Fruit fly (Drosophila melanogaster) whole organism, embryonic: Measurements from ENCODE around the gene C901.

Source experiments
- B-H1 ChIP-seq: fragments of 200-800 bp; sonication (Bioruptor generic); IDR thresholded peaks from 3 replicates; pipeline ENCODE4 v1.3.6; 2022; ENCODE audit warnings: missing biosample characterization, missing genetic modification characterization
- CG10267 ChIP-seq: fragments of 200-800 bp; sonication (Bioruptor generic); optimal IDR thresholded peaks from 2 replicates; lab custom pipeline; 2018; ENCODE audit warnings: missing biosample characterization, mild to moderate bottlenecking, missing genetic modification characterization, moderate library complexity
- CG10274 ChIP-seq: fragments of 200-800 bp; sonication (Bioruptor generic); optimal IDR thresholded peaks from 3 replicates; lab custom pipeline; 2017; ENCODE audit warnings: missing biosample characterization, mild to moderate bottlenecking, missing genetic modification characterization
- CG12104 ChIP-seq: fragments of 200-800 bp; sonication (Bioruptor generic); optimal IDR thresholded peaks from 3 replicates; lab custom pipeline; 2016; ENCODE audit warnings: missing biosample characterization, missing genetic modification characterization
- CG1529 ChIP-seq: fragments of 200-800 bp; sonication (Bioruptor generic); optimal IDR thresholded peaks from 3 replicates; lab custom pipeline; 2018; ENCODE audit warnings: missing biosample characterization, missing genetic modification characterization
- CG17361 ChIP-seq: fragments of 200-800 bp; sonication (Bioruptor generic); IDR thresholded peaks from 3 replicates; pipeline ENCODE4 v1.3.6; 2022; ENCODE audit warnings: missing biosample characterization, missing genetic modification characterization
- CG17385 ChIP-seq: fragments of 200-800 bp; sonication (Bioruptor generic); optimal IDR thresholded peaks from 3 replicates; lab custom pipeline; 2018; ENCODE audit warnings: missing biosample characterization, mild to moderate bottlenecking, missing genetic modification characterization
- CG17612 ChIP-seq: fragments of 200-800 bp; sonication (Bioruptor generic); IDR thresholded peaks from 2 replicates; pipeline ENCODE4 v1.3.6; 2022; ENCODE audit warnings: missing biosample characterization, missing genetic modification characterization
- CG31224 ChIP-seq: fragments of 200-800 bp; sonication (Bioruptor generic); IDR thresholded peaks from 2 replicates; pipeline ENCODE4 v1.3.6; 2022; ENCODE audit warnings: missing biosample characterization, missing genetic modification characterization
- CG32532 ChIP-seq: fragments of 200-800 bp; sonication (Bioruptor generic); IDR thresholded peaks from 2 replicates; pipeline ENCODE4 v1.3.6; 2022; ENCODE audit warnings: missing biosample characterization, missing genetic modification characterization
- CG3726 ChIP-seq: fragments of 200-800 bp; sonication (Bioruptor generic); IDR thresholded peaks from 3 replicates; pipeline ENCODE4, ENCODE4 v1.3.6; 2022; ENCODE audit warnings: missing biosample characterization, missing genetic modification characterization
- CG3847 ChIP-seq: fragments of 200-800 bp; sonication (Bioruptor generic); IDR thresholded peaks from 2 replicates; pipeline ENCODE4 v1.3.6; 2022; ENCODE audit warnings: missing biosample characterization, missing genetic modification characterization
- CG5953 ChIP-seq: fragments of 200-800 bp; sonication (Bioruptor generic); IDR thresholded peaks from 2 replicates; pipeline ENCODE4 v1.3.6; 2022; ENCODE audit warnings: missing biosample characterization, missing genetic modification characterization
- CG6854 ChIP-seq: fragments of 200-800 bp; sonication (Bioruptor generic); optimal IDR thresholded peaks from 3 replicates; lab custom pipeline; 2017; ENCODE audit warnings: missing biosample characterization, mild to moderate bottlenecking, missing genetic modification characterization
- CG7786 ChIP-seq: fragments of 200-800 bp; sonication (Bioruptor generic); optimal IDR thresholded peaks from 2 replicates; lab custom pipeline; 2016; ENCODE audit warnings: missing biosample characterization, missing genetic modification characterization
- CG8089 ChIP-seq: fragments of 200-800 bp; sonication (Bioruptor generic); optimal IDR thresholded peaks from 3 replicates; lab custom pipeline; 2016; ENCODE audit warnings: missing biosample characterization, missing genetic modification characterization
- CG9797 ChIP-seq: fragments of 200-800 bp; sonication (Bioruptor generic); optimal IDR thresholded peaks from 3 replicates; lab custom pipeline; 2018; ENCODE audit warnings: missing biosample characterization, mild to moderate bottlenecking, missing genetic modification characterization
- CTCF ChIP-seq: fragments of 200-800 bp; sonication (Bioruptor generic); optimal IDR thresholded peaks from 2 replicates; lab custom pipeline; 2017; ENCODE audit warnings: missing biosample characterization, mild to moderate bottlenecking, missing genetic modification characterization, moderate library complexity
- D19A ChIP-seq: fragments of 200-800 bp; optimal IDR thresholded peaks from 3 replicates; lab custom pipeline; 2019; ENCODE audit warnings: missing biosample characterization, mild to moderate bottlenecking, missing genetic modification characterization, moderate library complexity
- Deaf1 ChIP-seq: fragments of 200-800 bp; optimal IDR thresholded peaks from 3 replicates; lab custom pipeline; 2019; ENCODE audit warnings: missing biosample characterization, mild to moderate bottlenecking, missing genetic modification characterization, moderate library complexity
- Dp ChIP-seq: fragments of 200-800 bp; sonication (Bioruptor generic); optimal IDR thresholded peaks from 2 replicates; lab custom pipeline; 2018; ENCODE audit warnings: missing biosample characterization, mild to moderate bottlenecking, missing genetic modification characterization, moderate library complexity
- Ets97D ChIP-seq: fragments of 200-800 bp; sonication (Bioruptor generic); optimal IDR thresholded peaks from 3 replicates; lab custom pipeline; 2016; ENCODE audit warnings: missing biosample characterization, missing genetic modification characterization
- Fer1 ChIP-seq: fragments of 200-800 bp; sonication (Bioruptor generic); optimal IDR thresholded peaks from 2 replicates; lab custom pipeline; 2017; ENCODE audit warnings: missing biosample characterization, mild to moderate bottlenecking, missing genetic modification characterization
- HLH54F ChIP-seq: fragments of 200-800 bp; sonication (Bioruptor generic); optimal IDR thresholded peaks from 3 replicates; lab custom pipeline; 2016; ENCODE audit warnings: missing biosample characterization, missing genetic modification characterization
- Hr51 ChIP-seq, 2 experiments: fragments of 200-800 bp; sonication (Bioruptor generic); optimal IDR thresholded peaks; 2 replicates in 1 of 2; 3 replicates in 1 of 2; lab custom pipeline; 2016 to 2018; ENCODE audit warnings: missing biosample characterization in 2 of 2, missing genetic modification characterization in 2 of 2, mild to moderate bottlenecking in 1 of 2, moderate library complexity in 1 of 2
- Mad ChIP-seq: fragments of 200-800 bp; sonication (Bioruptor generic); optimal IDR thresholded peaks from 2 replicates; lab custom pipeline; 2016; ENCODE audit warnings: missing biosample characterization, missing genetic modification characterization
- Mes4 ChIP-seq: fragments of 200-800 bp; sonication (Bioruptor generic); optimal IDR thresholded peaks from 2 replicates; lab custom pipeline; 2016; ENCODE audit warnings: missing biosample characterization, missing genetic modification characterization
- Ssrp ChIP-seq: fragments of 200-800 bp; sonication (Bioruptor generic); optimal IDR thresholded peaks from 2 replicates; lab custom pipeline; 2018; ENCODE audit warnings: missing biosample characterization, mild to moderate bottlenecking, missing genetic modification characterization, moderate library complexity
- bowl ChIP-seq: fragments of 200-800 bp; sonication (Bioruptor generic); IDR thresholded peaks from 2 replicates; pipeline ENCODE4 v1.3.6; 2022; ENCODE audit warnings: missing biosample characterization, missing genetic modification characterization
- cas ChIP-seq: fragments of 200-800 bp; sonication (Bioruptor generic); IDR thresholded peaks from 2 replicates; pipeline ENCODE4 v1.3.6; 2022; ENCODE audit warnings: missing biosample characterization, missing genetic modification characterization
- chif ChIP-seq, 2 experiments: fragments of 200-800 bp; sonication (Bioruptor generic); optimal IDR thresholded peaks; 3 replicates each; lab custom pipeline; 2016; ENCODE audit warnings: missing biosample characterization in 2 of 2, missing genetic modification characterization in 2 of 2
- crp ChIP-seq, 2 experiments: fragments of 200-800 bp; sonication (Bioruptor generic); optimal IDR thresholded peaks; 2 replicates in 1 of 2; 3 replicates in 1 of 2; lab custom pipeline; 2017; ENCODE audit warnings: missing biosample characterization in 2 of 2, missing genetic modification characterization in 2 of 2, mild to moderate bottlenecking in 1 of 2, moderate library complexity in 1 of 2
- dan ChIP-seq: fragments of 200-800 bp; sonication (Bioruptor generic); IDR thresholded peaks from 2 replicates; pipeline ENCODE4 v1.3.6; 2022; ENCODE audit warnings: missing biosample characterization, missing genetic modification characterization
- danr ChIP-seq: fragments of 200-800 bp; sonication (Bioruptor generic); IDR thresholded peaks from 2 replicates; pipeline ENCODE4 v1.3.6; 2022; ENCODE audit warnings: missing biosample characterization, missing genetic modification characterization
- disco-r ChIP-seq: fragments of 200-800 bp; sonication (Bioruptor generic); optimal IDR thresholded peaks from 2 replicates; lab custom pipeline; 2016; ENCODE audit warnings: missing biosample characterization, missing genetic modification characterization
- en ChIP-seq: fragments of 200-800 bp; sonication (Bioruptor generic); optimal IDR thresholded peaks from 2 replicates; lab custom pipeline; 2016; ENCODE audit warnings: missing biosample characterization, missing genetic modification characterization
- esg ChIP-seq: fragments of 200-800 bp; sonication (Bioruptor generic); conservative IDR thresholded peaks from 2 replicates; pipeline ENCODE4 v1.3.6; 2022; ENCODE audit warnings: missing biosample characterization, missing genetic modification characterization
- gem ChIP-seq: fragments of 200-800 bp; sonication (Bioruptor generic); optimal IDR thresholded peaks from 2 replicates; lab custom pipeline; 2019; ENCODE audit warnings: missing biosample characterization, mild to moderate bottlenecking, missing genetic modification characterization, moderate library complexity
- gfzf ChIP-seq: fragments of 200-800 bp; sonication (Bioruptor generic); optimal IDR thresholded peaks from 2 replicates; lab custom pipeline; 2016; ENCODE audit warnings: missing biosample characterization, mild to moderate bottlenecking, missing genetic modification characterization, moderate library complexity
- h ChIP-seq: fragments of >200 bp; optimal IDR thresholded peaks from 2 replicates; lab custom pipeline; 2017
- hth ChIP-seq: fragments of >200 bp; optimal IDR thresholded peaks from 2 replicates; lab custom pipeline; 2017; ENCODE audit warnings: inconsistent platforms
- lola ChIP-seq, 3 experiments: fragments of >200 bp in 2 of 3; fragments of 200-800 bp in 1 of 3; sonication (Bioruptor generic) in 1 of 3; optimal IDR thresholded peaks; 2 replicates each; lab custom pipeline; 2017 to 2019; ENCODE audit warnings: missing biosample characterization in 3 of 3, missing genetic modification characterization in 3 of 3, mild to moderate bottlenecking in 1 of 3, moderate library complexity in 1 of 3
- lov ChIP-seq, 2 experiments: fragments of 200-800 bp in 1 of 2; fragments of >200 bp in 1 of 2; sonication (Bioruptor generic) in 1 of 2; IDR thresholded peaks in 1 of 2; optimal IDR thresholded peaks in 1 of 2; 2 replicates in 1 of 2; 3 replicates in 1 of 2; pipeline versions ENCODE4 v1.3.6 to Lab custom; 2017 to 2022; ENCODE audit warnings: missing biosample characterization in 1 of 2, missing genetic modification characterization in 1 of 2
- prd ChIP-seq, 3 experiments: fragments of >200 bp in 2 of 3; fragments of 200-800 bp in 1 of 3; sonication (Bioruptor generic) in 1 of 3; optimal IDR thresholded peaks in 2 of 3; IDR thresholded peaks in 1 of 3; 2 replicates in 2 of 3; 3 replicates in 1 of 3; pipeline versions ENCODE4 v1.3.6 to Lab custom; 2017 to 2022; ENCODE audit warnings: missing biosample characterization in 1 of 3, missing genetic modification characterization in 1 of 3
- sc ChIP-seq, 3 experiments: fragments of >200 bp in 2 of 3; fragments of 200-800 bp in 1 of 3; sonication (Bioruptor generic) in 1 of 3; optimal IDR thresholded peaks; 2 replicates in 2 of 3; 3 replicates in 1 of 3; lab custom pipeline; 2017; ENCODE audit warnings: mild to moderate bottlenecking in 1 of 3, missing biosample characterization in 1 of 3, missing genetic modification characterization in 1 of 3, missing genetic modification reagents in 1 of 3
- shn ChIP-seq: fragments of 200-800 bp; sonication (Bioruptor generic); optimal IDR thresholded peaks from 3 replicates; lab custom pipeline; 2016; ENCODE audit warnings: missing biosample characterization, missing genetic modification characterization
- sima ChIP-seq: fragments of 200-800 bp; sonication (Bioruptor generic); optimal IDR thresholded peaks from 2 replicates; lab custom pipeline; 2016; ENCODE audit warnings: missing biosample characterization, missing genetic modification characterization
- stwl ChIP-seq: fragments of 200-800 bp; sonication (Bioruptor generic); optimal IDR thresholded peaks from 3 replicates; lab custom pipeline; 2018; ENCODE audit warnings: missing biosample characterization, mild to moderate bottlenecking, missing genetic modification characterization, moderate library complexity
- toy ChIP-seq: fragments of 200-800 bp; sonication (Bioruptor generic); IDR thresholded peaks from 2 replicates; pipeline ENCODE4 v1.3.6; 2022; ENCODE audit warnings: missing biosample characterization, missing genetic modification characterization
- twi ChIP-seq: fragments of 200-800 bp; optimal IDR thresholded peaks from 2 replicates; lab custom pipeline; 2019; ENCODE audit warnings: missing biosample characterization, mild to moderate bottlenecking, missing genetic modification characterization, moderate library complexity

Gene C901

dm6 chrX:10936599-10936998 lies 30.3 kb downstream of the C901 start (continued):
- TF ChIP-seq Dp (GFP tag; lab: Kevin White, UChicago) (no peak), toy (GFP tag; lab: Robert Waterston, UW) (peak; percentile 68), cas (GFP tag; lab: Robert Waterston, UW) (peak; percentile 53; the same call in 1 of the 2 replicates), CG17612 (GFP tag; lab: Robert Waterston, UW) (peak; percentile 72; the same call in 1 of the 2 replicates), crp (GFP tag; optimal IDR thresholded peaks at IDR 0.05; lab: Kevin White, UChicago) (peak in 1 of 2 experiments; percentile 16), Mad (GFP tag; lab: Kevin White, UChicago) (peak; percentile 73), CG3847 (GFP tag; lab: Robert Waterston, UW) (peak; percentile 74), CG17385 (GFP tag; lab: Kevin White, UChicago) (peak; percentile 83), CG32532 (GFP tag; lab: Robert Waterston, UW) (peak; percentile 83), dan (GFP tag; lab: Robert Waterston, UW) (no peak), lola (GFP tag; optimal IDR thresholded peaks at IDR 0.05; lab: Kevin White, UChicago) (peak in 1 of 3 experiments; percentile 67), chif (GFP tag; optimal IDR thresholded peaks at IDR 0.05; lab: Kevin White, UChicago) (peak; percentile 72 to 83), lov (optimal IDR thresholded peaks at IDR 0.05; lab: Kevin White, UChicago) (no peak), lov (GFP tag; IDR thresholded peaks at IDR 0.05; lab: Robert Waterston, UW) (peak; percentile 59; the same call in 1 of the 3 replicates), CG10274 (GFP tag; lab: Kevin White, UChicago) (peak; percentile 36), CG9797 (no peak), twi (peak; percentile 49), sc (optimal IDR thresholded peaks at IDR 0.05; lab: Kevin White, UChicago) (no peak), sc (GFP tag; optimal IDR thresholded peaks at IDR 0.05; lab: Kevin White, UChicago) (peak; percentile 16), Fer1 (peak; percentile 87), hth (lab: Kevin White, UChicago) (no peak), stwl (tag; lab: Kevin White, UChicago) (no peak), CG3726 (GFP tag; lab: Robert Waterston, UW) (peak; percentile 67; the same call in 1 of the 3 replicates), h (lab: Kevin White, UChicago) (no peak), Ssrp (tag; lab: Kevin White, UChicago) (peak; percentile 81), shn (GFP tag; lab: Kevin White, UChicago) (peak; percentile 62), D19A (peak; percentile 75), HLH54F (GFP tag; lab: Kevin White, UChicago) (peak; percentile 70), CG12104 (GFP tag; lab: Kevin White, UChicago) (peak; percentile 77), CG6854 (GFP tag; lab: Kevin White, UChicago) (peak; percentile 81), CG10267 (peak; percentile 74), danr (GFP tag; lab: Robert Waterston, UW) (peak; percentile 57; the same call in 1 of the 2 replicates), CG1529 (GFP tag; lab: Kevin White, UChicago) (peak; percentile 71), Hr51 (GFP tag; optimal IDR thresholded peaks at IDR 0.05; lab: Kevin White, UChicago) (peak; percentile 49 to 92), disco-r (GFP tag; lab: Kevin White, UChicago) (peak; percentile 51), CTCF (peak; percentile 32), CG17361 (GFP tag; lab: Robert Waterston, UW) (peak; percentile 78), bowl (GFP tag; lab: Robert Waterston, UW) (peak; percentile 76), B-H1 (GFP tag; lab: Robert Waterston, UW) (peak; percentile 76), sima (GFP tag; lab: Kevin White, UChicago) (peak; percentile 15), Deaf1 (tag; lab: Kevin White, UChicago) (peak; percentile 61), Ets97D (GFP tag; lab: Kevin White, UChicago) (no peak), esg (GFP tag; lab: Robert Waterston, UW) (peak; percentile 85), CG7786 (GFP tag; lab: Kevin White, UChicago) (peak; percentile 69), CG8089 (GFP tag; lab: Kevin White, UChicago) (peak; percentile 56), prd (optimal IDR thresholded peaks at IDR 0.05; lab: Kevin White, UChicago) (no peak), prd (GFP tag; IDR thresholded peaks at IDR 0.05; lab: Robert Waterston, UW) (peak; percentile 84), CG31224 (GFP tag; lab: Robert Waterston, UW) (peak; percentile 78), en (GFP tag; lab: Kevin White, UChicago) (peak; percentile 83), gfzf (GFP tag; lab: Kevin White, UChicago) (no peak), gem (peak; percentile 91), Mes4 (peak; percentile 71), CG5953 (GFP tag; lab: Robert Waterston, UW) (peak; percentile 85)
